Fruit fly (Drosophila melanogaster): ENCODE data around the gene CG13293.

- TF ChIP-seq psq (optimal IDR thresholded peaks at IDR 0.05) = no peak
- no peak for TF ChIP-seq h (optimal IDR thresholded peaks at IDR 0.05)
- no peak for TF ChIP-seq insv (optimal IDR thresholded peaks at IDR 0.05)
- TF ChIP-seq Myc (optimal IDR thresholded peaks at IDR 0.05) = no peak
- no peak for TF ChIP-seq Sin3A (optimal IDR thresholded peaks at IDR 0.05)
- no peak for TF ChIP-seq ttk (optimal IDR thresholded peaks at IDR 0.05)
Observed at dm6 chr3L:6116881-6117280, 34.2 kb downstream of the CG13293 start.

Data from Kc167 (cell line).